Worm (Caenorhabditis elegans) whole organism, L1 larva: ENCODE results near the gene lgc-48.
A peak's percentile ranks its signal among the peaks of the same experiment; 100 is the strongest.

Experiments
- C04F5.9 ChIP-seq: sonication (generic microtip); optimal IDR thresholded peaks from 2 replicates; lab custom pipeline; 2016; ENCODE audit warnings: missing genetic modification characterization, missing compliant biosample characterization
- ceh-63 ChIP-seq: fragments of 200-800 bp; sonication (Bioruptor generic); optimal IDR thresholded peaks from 2 replicates; lab custom pipeline; 2018; ENCODE audit warnings: mild to moderate bottlenecking, missing genetic modification characterization, missing compliant biosample characterization
- ceh-8 ChIP-seq: fragments of 200-800 bp; sonication (Bioruptor generic); optimal IDR thresholded peaks from 2 replicates; lab custom pipeline; 2018; ENCODE audit warnings: mild to moderate bottlenecking, missing genetic modification characterization, moderate library complexity, missing compliant biosample characterization
- ceh-88 ChIP-seq: fragments of 200-800 bp; sonication (Bioruptor generic); IDR thresholded peaks from 2 replicates; pipeline ENCODE4 v1.3.6; 2022; ENCODE audit warnings: missing genetic modification characterization, missing compliant biosample characterization
- dpl-1 ChIP-seq, 3 experiments: fragments of 150-350 bp in 2 of 3; sonication (generic microtip) in 1 of 3; optimal IDR thresholded peaks; 2 replicates each; lab custom pipeline; 2014 to 2017; ENCODE audit warnings: missing biosample characterization in 3 of 3, missing genetic modification characterization in 3 of 3, missing genetic modification reagents in 3 of 3
- dsc-1 ChIP-seq: sonication (generic microtip); optimal IDR thresholded peaks from 2 replicates; lab custom pipeline; 2016; ENCODE audit warnings: mild to moderate bottlenecking, missing genetic modification characterization, missing compliant biosample characterization
- efl-1 ChIP-seq, 4 experiments: fragments of 150-350 bp; optimal IDR thresholded peaks in 3 of 4; peaks in 1 of 4; 1 replicate in 1 of 4; 2 replicates in 3 of 4; lab custom pipeline; 2014; ENCODE audit warnings: missing biosample characterization in 2 of 4, missing genetic modification characterization in 2 of 4, missing genetic modification reagents in 2 of 4
- elt-2 ChIP-seq: sonication (generic microtip); optimal IDR thresholded peaks from 2 replicates; lab custom pipeline; 2016; ENCODE audit warnings: missing genetic modification characterization, mild to moderate bottlenecking, inconsistent platforms, missing compliant biosample characterization, missing genetic modification reagents
- elt-3 ChIP-seq, 6 experiments: fragments of 150-350 bp in 1 of 6; sonication (generic microtip); optimal IDR thresholded peaks; 2 replicates each; lab custom pipeline; 2017 to 2018; ENCODE audit warnings: missing biosample characterization in 6 of 6, missing genetic modification characterization in 6 of 6, inconsistent platforms in 1 of 6
- ets-5 ChIP-seq: fragments of 200-800 bp; sonication (Bioruptor generic); IDR thresholded peaks from 2 replicates; pipeline ENCODE4 v1.3.6; 2022; ENCODE audit warnings: missing genetic modification characterization, missing compliant biosample characterization
- fkh-4 ChIP-seq: sonication (generic microtip); optimal IDR thresholded peaks from 2 replicates; lab custom pipeline; 2016; ENCODE audit warnings: missing compliant biosample characterization, missing genetic modification characterization, borderline replicate concordance
- grh-1 ChIP-seq: fragments of 200-800 bp; sonication (Bioruptor generic); IDR thresholded peaks from 2 replicates; pipeline ENCODE4 v1.3.6; 2022; ENCODE audit warnings: missing genetic modification reagents, missing genetic modification characterization, missing compliant biosample characterization
- hpl-2 ChIP-seq: fragments of 150-350 bp; optimal IDR thresholded peaks from 2 replicates; lab custom pipeline; 2014; ENCODE audit warnings: missing biosample characterization, missing genetic modification reagents, missing genetic modification characterization
- isw-1 ChIP-seq: fragments of 200-800 bp; sonication (Bioruptor generic); IDR thresholded peaks from 2 replicates; pipeline ENCODE4 v1.3.6; 2022; ENCODE audit warnings: missing genetic modification characterization, missing compliant biosample characterization
- jun-1 ChIP-seq: fragments of 150-350 bp; optimal IDR thresholded peaks from 2 replicates; lab custom pipeline; 2014; ENCODE audit warnings: missing biosample characterization, missing genetic modification reagents, missing genetic modification characterization
- lin-14 ChIP-seq: fragments of 200-800 bp; sonication (Bioruptor generic); optimal IDR thresholded peaks from 2 replicates; lab custom pipeline; 2018; ENCODE audit warnings: mild to moderate bottlenecking, missing genetic modification characterization, moderate library complexity, missing compliant biosample characterization
- lsy-2 ChIP-seq, 2 experiments: fragments of 150-350 bp; optimal IDR thresholded peaks; 2 replicates each; lab custom pipeline; 2014; ENCODE audit warnings: missing biosample characterization in 2 of 2, missing genetic modification characterization in 2 of 2
- mab-9 ChIP-seq: fragments of 200-800 bp; sonication (Bioruptor generic); IDR thresholded peaks from 2 replicates; pipeline ENCODE4 v1.3.6; 2022; ENCODE audit warnings: missing genetic modification reagents, missing genetic modification characterization, missing compliant biosample characterization
- mdl-1 ChIP-seq, 2 experiments: fragments of 150-350 bp; optimal IDR thresholded peaks; 2 replicates each; lab custom pipeline; 2014 to 2017; ENCODE audit warnings: missing biosample characterization in 2 of 2, missing genetic modification characterization in 2 of 2, inconsistent platforms in 1 of 2
- mef-2 ChIP-seq: fragments of 150-350 bp; optimal IDR thresholded peaks from 2 replicates; lab custom pipeline; 2014; ENCODE audit warnings: missing biosample characterization, missing genetic modification characterization
- mep-1 ChIP-seq: fragments of 150-350 bp; optimal IDR thresholded peaks from 2 replicates; lab custom pipeline; 2014; ENCODE audit warnings: missing biosample characterization, missing genetic modification characterization
- nhr-20 ChIP-seq: sonication (generic microtip); optimal IDR thresholded peaks from 2 replicates; lab custom pipeline; 2016; ENCODE audit warnings: mild to moderate bottlenecking, missing genetic modification characterization, missing compliant biosample characterization
- nhr-71 ChIP-seq: sonication (generic microtip); optimal IDR thresholded peaks from 2 replicates; lab custom pipeline; 2016; ENCODE audit warnings: mild to moderate bottlenecking, missing genetic modification characterization, moderate library complexity, missing compliant biosample characterization
- nhr-76 ChIP-seq: sonication (generic microtip); optimal IDR thresholded peaks from 2 replicates; lab custom pipeline; 2017; ENCODE audit warnings: missing biosample characterization, missing genetic modification characterization
- nhr-77 ChIP-seq: fragments of 150-350 bp; optimal IDR thresholded peaks from 2 replicates; lab custom pipeline; 2014; ENCODE audit warnings: missing biosample characterization, missing genetic modification characterization
- nhr-90 ChIP-seq: sonication (generic microtip); optimal IDR thresholded peaks from 2 replicates; lab custom pipeline; 2016; ENCODE audit warnings: mild to moderate bottlenecking, missing genetic modification characterization, missing compliant biosample characterization; ENCODE audit not compliant: poor library complexity
- pax-3 ChIP-seq: fragments of 200-800 bp; sonication (Bioruptor generic); optimal IDR thresholded peaks from 2 replicates; lab custom pipeline; 2018; ENCODE audit warnings: mild to moderate bottlenecking, missing genetic modification characterization, moderate library complexity, missing compliant biosample characterization
- rnt-1 ChIP-seq: sonication (generic microtip); optimal IDR thresholded peaks from 2 replicates; lab custom pipeline; 2016; ENCODE audit warnings: mild to moderate bottlenecking, missing genetic modification characterization, moderate library complexity, missing compliant biosample characterization
- snpc-4 ChIP-seq: fragments of 150-350 bp; optimal IDR thresholded peaks from 2 replicates; lab custom pipeline; 2014; ENCODE audit warnings: missing biosample characterization, missing genetic modification characterization
- snu-23 ChIP-seq: sonication (generic microtip); optimal IDR thresholded peaks from 2 replicates; lab custom pipeline; 2016; ENCODE audit warnings: missing genetic modification characterization, missing compliant biosample characterization
- sox-4 ChIP-seq: sonication (generic microtip); optimal IDR thresholded peaks from 2 replicates; lab custom pipeline; 2016; ENCODE audit warnings: missing genetic modification characterization, missing compliant biosample characterization
- sptf-1 ChIP-seq: fragments of 150-350 bp; optimal IDR thresholded peaks from 2 replicates; lab custom pipeline; 2014; ENCODE audit warnings: missing biosample characterization, missing genetic modification characterization
- sup-37 ChIP-seq: fragments of 200-800 bp; sonication (Bioruptor generic); optimal IDR thresholded peaks from 2 replicates; lab custom pipeline; 2018; ENCODE audit warnings: mild to moderate bottlenecking, missing genetic modification characterization, missing compliant biosample characterization
- tbx-2 ChIP-seq: sonication (generic microtip); optimal IDR thresholded peaks from 2 replicates; lab custom pipeline; 2016; ENCODE audit warnings: missing genetic modification characterization, missing compliant biosample characterization
- unc-130 ChIP-seq: fragments of 150-350 bp; optimal IDR thresholded peaks from 2 replicates; lab custom pipeline; 2017; ENCODE audit warnings: missing biosample characterization, missing genetic modification characterization, inconsistent platforms
- unc-98 ChIP-seq: fragments of 200-800 bp; sonication (Bioruptor generic); IDR thresholded peaks from 2 replicates; pipeline ENCODE4 v1.3.6; 2022; ENCODE audit warnings: missing genetic modification characterization, missing compliant biosample characterization
- ztf-11 ChIP-seq, 2 experiments: sonication (generic microtip); optimal IDR thresholded peaks; 2 replicates each; lab custom pipeline; 2016 to 2017; ENCODE audit warnings: missing genetic modification characterization in 2 of 2, missing biosample characterization in 1 of 2, missing compliant biosample characterization in 1 of 2
- ztf-4 ChIP-seq: fragments of 150-350 bp; optimal IDR thresholded peaks from 2 replicates; lab custom pipeline; 2014; ENCODE audit warnings: missing biosample characterization, missing genetic modification characterization

lgc-48 gene

DNA sequence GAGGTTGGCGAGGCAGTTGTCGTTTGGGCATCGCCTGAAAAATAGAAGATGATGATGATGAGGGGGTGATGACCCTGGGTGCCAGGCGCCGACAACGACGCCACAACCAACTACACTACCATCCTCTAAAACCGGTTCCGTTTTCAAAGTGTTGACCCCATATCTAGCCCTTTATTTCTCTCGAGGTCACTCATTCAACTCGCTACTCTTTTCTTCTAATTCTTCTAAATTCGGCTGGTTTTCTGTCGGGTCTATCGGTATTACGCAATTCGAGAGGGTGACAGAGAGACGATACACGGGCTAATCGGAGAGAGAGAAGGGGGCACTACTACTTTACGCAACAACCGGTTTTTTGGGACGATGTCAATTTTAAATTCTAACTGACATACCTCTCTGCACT lies 31.3 kb downstream of the lgc-48 start (continued):
- TF ChIP-seq nhr-71 (tag; lab: Kevin White, UChicago) (peak; percentile 86), dpl-1 (GFP tag; optimal IDR thresholded peaks at IDR 0.05; lab: Kevin White, UChicago) (peak in 2 of 3 experiments; percentile 23 to 63), ceh-88 (GFP tag; lab: Robert Waterston, UW) (no peak), nhr-77 (tag; lab: Kevin White, UChicago) (peak; percentile 42), C04F5.9 (tag; lab: Kevin White, UChicago) (peak; percentile 2), ztf-11 (tag; optimal IDR thresholded peaks at IDR 0.05; lab: Kevin White, UChicago) (no peak), lin-14 (GFP tag; lab: Kevin White, UChicago) (peak; percentile 96), grh-1 (peak; percentile 100), elt-3 (tag; optimal IDR thresholded peaks at IDR 0.05; lab: Kevin White, UChicago) (peak in 5 of 6 experiments; percentile 59 to 96 (median 93)), tbx-2 (tag; lab: Kevin White, UChicago) (peak; percentile 55), unc-98 (no peak), sox-4 (tag; lab: Kevin White, UChicago) (no peak), dsc-1 (no peak), hpl-2 (GFP tag; lab: Kevin White, UChicago) (peak; percentile 10), unc-130 (tag; lab: Kevin White, UChicago) (peak; percentile 59), snpc-4 (tag; lab: Kevin White, UChicago) (no peak), jun-1 (tag; lab: Kevin White, UChicago) (peak; percentile 31), rnt-1 (tag; lab: Kevin White, UChicago) (peak; percentile 38), nhr-76 (tag; lab: Kevin White, UChicago) (no peak), nhr-90 (tag; lab: Kevin White, UChicago) (peak; percentile 84), ztf-4 (tag; lab: Kevin White, UChicago) (peak; percentile 57), nhr-20 (tag; lab: Kevin White, UChicago) (peak; percentile 92), ets-5 (GFP tag; lab: Robert Waterston, UW) (no peak), sptf-1 (tag; lab: Kevin White, UChicago) (no peak), lsy-2 (tag; optimal IDR thresholded peaks at IDR 0.05; lab: Kevin White, UChicago) (peak; percentile 63 to 75), mep-1 (tag; lab: Kevin White, UChicago) (peak; percentile 81), mdl-1 (tag; optimal IDR thresholded peaks at IDR 0.05; lab: Kevin White, UChicago) (peak in 1 of 2 experiments; percentile 68), mab-9 (GFP tag; lab: Robert Waterston, UW) (no peak), ceh-63 (GFP tag; lab: Kevin White, UChicago) (no peak)
- TF ChIP-seq, all 84 proteins: peak for 38

DNA sequence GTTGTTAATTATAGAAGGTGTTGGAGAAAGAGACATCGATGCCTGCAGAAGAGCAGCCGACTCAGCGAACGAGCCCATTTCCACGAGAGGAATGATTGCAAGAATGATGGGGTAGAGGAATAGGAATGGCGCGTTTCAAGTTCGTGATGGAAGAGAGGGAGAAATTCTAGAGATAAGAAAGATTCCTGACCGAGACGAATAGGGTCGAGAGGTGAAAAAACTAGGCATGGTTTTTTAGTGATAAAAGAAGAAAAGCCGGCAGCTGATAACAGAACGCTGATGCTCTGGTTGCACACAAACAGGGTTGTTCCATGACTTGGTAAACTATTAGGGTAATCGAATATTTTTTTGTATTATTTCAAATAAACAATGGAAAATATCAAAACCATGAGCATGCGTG lies 32.8 kb downstream of the lgc-48 start:
- TF ChIP-seq ceh-88 (GFP tag; lab: Robert Waterston, UW) (no peak), isw-1 (GFP tag; lab: Robert Waterston, UW) (no peak), mef-2 (no peak), sup-37 (GFP tag; lab: Kevin White, UChicago) (no peak), snu-23 (GFP tag; lab: Kevin White, UChicago) (no peak), fkh-4 (tag; lab: Kevin White, UChicago) (no peak), pax-3 (tag; lab: Kevin White, UChicago) (peak; percentile 32), nhr-90 (tag; lab: Kevin White, UChicago) (peak; percentile 8), hpl-2 (GFP tag; lab: Kevin White, UChicago) (no peak), elt-2 (tag; lab: Kevin White, UChicago) (peak; percentile 61), efl-1 (optimal IDR thresholded peaks at IDR 0.05; lab: Kevin White, UChicago) (no peak), efl-1 (GFP tag; optimal IDR thresholded peaks at IDR 0.05 in 1 of 2; lab: Kevin White, UChicago) (peak in 1 of 2 experiments; percentile 91), ceh-8 (GFP tag; lab: Kevin White, UChicago) (no peak)
